Fruit fly (Drosophila melanogaster) whole organism, prepupa: Measurements from ENCODE around the gene Rlb1.
A peak's percentile ranks its signal among the peaks of the same experiment; 100 is the strongest.

ENCODE experiments used
- CG10631 ChIP-seq: fragments of 200-800 bp; sonication (Bioruptor generic); optimal IDR thresholded peaks from 2 replicates; lab custom pipeline; 2016; ENCODE audit warnings: missing biosample characterization, missing genetic modification characterization
- CG10669 ChIP-seq: fragments of 200-800 bp; sonication (Bioruptor generic); optimal IDR thresholded peaks from 3 replicates; lab custom pipeline; 2018; ENCODE audit warnings: missing biosample characterization, mild to moderate bottlenecking, missing genetic modification characterization, moderate library complexity
- CG15336 ChIP-seq: fragments of 200-800 bp; sonication (Bioruptor generic); IDR thresholded peaks from 2 replicates; pipeline ENCODE4 v1.3.6; 2022; ENCODE audit warnings: missing biosample characterization, missing genetic modification characterization
- CG1621 ChIP-seq: fragments of 200-800 bp; sonication (Bioruptor generic); optimal IDR thresholded peaks from 3 replicates; lab custom pipeline; 2018; ENCODE audit warnings: missing biosample characterization, mild to moderate bottlenecking, missing genetic modification characterization
- CG3032 ChIP-seq: fragments of 200-800 bp; optimal IDR thresholded peaks from 2 replicates; lab custom pipeline; 2019; ENCODE audit warnings: missing biosample characterization, mild to moderate bottlenecking, missing genetic modification characterization, moderate library complexity
- CG31627 ChIP-seq: fragments of 200-800 bp; sonication (Bioruptor generic); optimal IDR thresholded peaks from 3 replicates; lab custom pipeline; 2016; ENCODE audit warnings: missing biosample characterization, missing genetic modification characterization
- CG32006 ChIP-seq: fragments of 200-800 bp; sonication (Bioruptor generic); optimal IDR thresholded peaks from 3 replicates; lab custom pipeline; 2017; ENCODE audit warnings: missing biosample characterization, mild to moderate bottlenecking, missing genetic modification characterization
- CG34406 ChIP-seq: fragments of 200-800 bp; sonication (Bioruptor generic); optimal IDR thresholded peaks from 3 replicates; lab custom pipeline; 2016; ENCODE audit warnings: missing biosample characterization, missing genetic modification characterization
- CG4318 ChIP-seq: fragments of 200-800 bp; sonication (Bioruptor generic); optimal IDR thresholded peaks from 3 replicates; lab custom pipeline; 2017; ENCODE audit warnings: missing biosample characterization, mild to moderate bottlenecking, missing genetic modification characterization
- CG6276 ChIP-seq: fragments of 200-800 bp; sonication (Bioruptor generic); optimal IDR thresholded peaks from 2 replicates; lab custom pipeline; 2017; ENCODE audit warnings: missing biosample characterization, mild to moderate bottlenecking, missing genetic modification characterization
- CG6808 ChIP-seq: fragments of 200-800 bp; sonication (Bioruptor generic); optimal IDR thresholded peaks from 3 replicates; lab custom pipeline; 2017; ENCODE audit warnings: missing biosample characterization, missing genetic modification characterization, mild to moderate bottlenecking, moderate library complexity, missing genetic modification reagents
- CG7368 ChIP-seq: fragments of 200-800 bp; sonication (Bioruptor generic); optimal IDR thresholded peaks from 3 replicates; lab custom pipeline; 2016; ENCODE audit warnings: missing biosample characterization, missing genetic modification characterization
- CG8319 ChIP-seq: fragments of 200-800 bp; sonication (Bioruptor generic); optimal IDR thresholded peaks from 3 replicates; lab custom pipeline; 2016; ENCODE audit warnings: missing biosample characterization, missing genetic modification characterization
- CG8632 ChIP-seq: fragments of 200-800 bp; sonication (Bioruptor generic); optimal IDR thresholded peaks from 3 replicates; lab custom pipeline; 2016; ENCODE audit warnings: missing biosample characterization, missing genetic modification characterization
- Eip78C ChIP-seq: fragments of 200-800 bp; sonication (Bioruptor generic); peaks from one replicate; lab custom pipeline; 2016; ENCODE audit warnings: missing biosample characterization, missing genetic modification characterization
- Gug ChIP-seq: fragments of 200-800 bp; sonication (Bioruptor generic); IDR thresholded peaks from 2 replicates; pipeline ENCODE4 v1.3.6; 2022; ENCODE audit warnings: missing biosample characterization, missing genetic modification characterization
- Hr38 ChIP-seq: sonication (Bioruptor generic); optimal IDR thresholded peaks from 2 replicates; lab custom pipeline; 2016; ENCODE audit warnings: missing biosample characterization, missing genetic modification characterization
- Hr39 ChIP-seq: fragments of 200-800 bp; sonication (Bioruptor generic); optimal IDR thresholded peaks from 2 replicates; lab custom pipeline; 2016; ENCODE audit warnings: missing biosample characterization, missing genetic modification characterization
- Hr4 ChIP-seq: fragments of 200-800 bp; sonication (Bioruptor generic); optimal IDR thresholded peaks from 3 replicates; lab custom pipeline; 2016; ENCODE audit warnings: missing biosample characterization, missing genetic modification characterization
- OdsH ChIP-seq: fragments of 200-800 bp; sonication (Bioruptor generic); optimal IDR thresholded peaks from 3 replicates; lab custom pipeline; 2016; ENCODE audit warnings: missing biosample characterization, missing genetic modification characterization
- Sox102F ChIP-seq: fragments of 200-800 bp; sonication (Bioruptor generic); optimal IDR thresholded peaks from 2 replicates; lab custom pipeline; 2016; ENCODE audit warnings: missing biosample characterization, mild to moderate bottlenecking, missing genetic modification characterization
- Sox14 ChIP-seq: fragments of 200-800 bp; sonication (Bioruptor generic); optimal IDR thresholded peaks from 3 replicates; lab custom pipeline; 2016; ENCODE audit warnings: missing biosample characterization, missing genetic modification characterization
- Sox15 ChIP-seq: fragments of 200-800 bp; sonication (Bioruptor generic); optimal IDR thresholded peaks from 3 replicates; lab custom pipeline; 2016; ENCODE audit warnings: missing biosample characterization, missing genetic modification characterization
- achi ChIP-seq: fragments of 200-800 bp; sonication (Bioruptor generic); optimal IDR thresholded peaks from 3 replicates; lab custom pipeline; 2016; ENCODE audit warnings: missing biosample characterization, missing genetic modification characterization
- acj6 ChIP-seq: fragments of 200-800 bp; sonication (Bioruptor generic); optimal IDR thresholded peaks from 3 replicates; lab custom pipeline; 2016; ENCODE audit warnings: missing biosample characterization, missing genetic modification characterization
- cyc ChIP-seq: fragments of 200-800 bp; sonication (Bioruptor generic); optimal IDR thresholded peaks from 3 replicates; lab custom pipeline; 2016; ENCODE audit warnings: missing biosample characterization, missing genetic modification characterization
- dac ChIP-seq: fragments of 200-800 bp; sonication (Bioruptor generic); optimal IDR thresholded peaks from 2 replicates; lab custom pipeline; 2017; ENCODE audit warnings: missing biosample characterization, mild to moderate bottlenecking, missing genetic modification characterization
- dsx ChIP-seq: fragments of 200-800 bp; optimal IDR thresholded peaks from 3 replicates; lab custom pipeline; 2019; ENCODE audit warnings: missing biosample characterization, mild to moderate bottlenecking, missing genetic modification characterization, moderate library complexity; ENCODE audit not compliant: poor library complexity, severe bottlenecking
- eg ChIP-seq: fragments of 200-800 bp; sonication (Bioruptor generic); IDR thresholded peaks from 3 replicates; pipeline ENCODE4 v1.3.6; 2022; ENCODE audit warnings: missing biosample characterization, missing genetic modification characterization
- esn ChIP-seq: fragments of 200-800 bp; sonication (Bioruptor generic); optimal IDR thresholded peaks from 2 replicates; lab custom pipeline; 2016; ENCODE audit warnings: missing biosample characterization, mild to moderate bottlenecking, missing genetic modification characterization, moderate library complexity
- fd59A ChIP-seq: fragments of 200-800 bp; sonication (Bioruptor generic); optimal IDR thresholded peaks from 2 replicates; lab custom pipeline; 2017; ENCODE audit warnings: missing biosample characterization, mild to moderate bottlenecking, missing genetic modification characterization, missing genetic modification reagents
- fd85E ChIP-seq: fragments of 200-800 bp; sonication (Bioruptor generic); optimal IDR thresholded peaks from 3 replicates; lab custom pipeline; 2016; ENCODE audit warnings: missing biosample characterization, missing genetic modification characterization
- fkh ChIP-seq: fragments of 200-800 bp; sonication (Bioruptor generic); optimal IDR thresholded peaks from 3 replicates; lab custom pipeline; 2017; ENCODE audit warnings: missing biosample characterization, mild to moderate bottlenecking, missing genetic modification characterization, moderate library complexity
- lz ChIP-seq: fragments of 200-800 bp; sonication (Bioruptor generic); optimal IDR thresholded peaks from 3 replicates; lab custom pipeline; 2016; ENCODE audit warnings: missing biosample characterization, missing genetic modification characterization
- net ChIP-seq: fragments of 200-800 bp; sonication (Bioruptor generic); optimal IDR thresholded peaks from 3 replicates; lab custom pipeline; 2016; ENCODE audit warnings: missing biosample characterization, missing genetic modification characterization
- spab ChIP-seq: fragments of 200-800 bp; sonication (Bioruptor generic); optimal IDR thresholded peaks from 2 replicates; lab custom pipeline; 2017; ENCODE audit warnings: missing biosample characterization, mild to moderate bottlenecking, missing genetic modification characterization, missing genetic modification reagents
- ss ChIP-seq, 2 experiments: fragments of 200-800 bp; sonication (Bioruptor generic); optimal IDR thresholded peaks; 2 replicates in 1 of 2; 3 replicates in 1 of 2; lab custom pipeline; 2017 to 2018; ENCODE audit warnings: mild to moderate bottlenecking in 2 of 2, missing biosample characterization in 2 of 2, missing genetic modification characterization in 2 of 2, moderate library complexity in 1 of 2
- svp ChIP-seq: fragments of 200-800 bp; sonication (Bioruptor generic); peaks from one replicate; lab custom pipeline; 2016; ENCODE audit warnings: missing biosample characterization, missing genetic modification characterization
- topi ChIP-seq: fragments of 200-800 bp; sonication (Bioruptor generic); optimal IDR thresholded peaks from 3 replicates; lab custom pipeline; 2016; ENCODE audit warnings: missing biosample characterization, missing genetic modification characterization
- vri ChIP-seq: fragments of 200-800 bp; sonication (Bioruptor generic); optimal IDR thresholded peaks from 3 replicates; lab custom pipeline; 2016; ENCODE audit warnings: missing biosample characterization, mild to moderate bottlenecking, missing genetic modification characterization

Gene Rlb1

dm6 chr3R:9512193-9513051, 705 bp upstream of the Rlb1 start:
- TF ChIP-seq Eip78C (GFP tag; lab: Kevin White, UChicago) (peak; percentile 74), lz (no peak), dsx (GFP tag; lab: Kevin White, UChicago) (peak; percentile 45), CG1621 (tag; lab: Kevin White, UChicago) (peak; percentile 44), CG8632 (no peak), Hr39 (GFP tag; lab: Kevin White, UChicago) (no peak), Hr38 (no peak), dac (GFP tag; lab: Kevin White, UChicago) (no peak), ss (GFP tag; optimal IDR thresholded peaks at IDR 0.05; lab: Kevin White, UChicago) (peak in 1 of 2 experiments; percentile 1), Gug (GFP tag; lab: Robert Waterston, UW) (no peak), CG31627 (GFP tag; lab: Kevin White, UChicago) (no peak)

DNA sequence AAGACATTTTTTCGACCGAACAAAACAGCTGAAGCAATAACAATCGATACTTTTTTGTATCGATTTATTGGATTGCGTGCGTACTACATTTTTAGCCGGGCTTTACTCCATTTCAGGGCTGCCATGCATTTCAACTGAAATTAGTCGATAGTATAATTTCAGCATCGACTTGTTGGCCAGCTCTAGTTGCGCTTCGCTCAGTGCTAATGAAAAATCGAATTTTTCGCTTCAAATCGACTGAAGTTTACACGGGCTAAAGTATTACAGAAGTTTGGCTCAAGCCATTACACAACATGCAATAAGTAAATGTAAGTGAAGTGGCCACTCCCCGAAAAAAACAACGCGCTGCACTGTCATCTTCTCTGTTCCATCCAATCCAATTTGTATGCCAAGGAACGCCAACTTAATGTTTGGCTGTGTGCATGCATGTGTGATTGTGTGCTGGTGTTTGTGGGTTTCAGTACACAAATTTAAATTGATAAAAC, 2.8 kb downstream of the Rlb1 start, which contains the start of the genes mRpL47, CG8176 and Kdm3:
mRpL47 (minus strand) TSS at position 49 of the 485 bp plus-strand sequence.
CG8176 (plus strand) TSS at position 148 of the 485 bp plus-strand sequence.
Kdm3 (plus strand) TSS at position 148 of the 485 bp plus-strand sequence.
- TF ChIP-seq CG31627 (GFP tag; lab: Kevin White, UChicago) = peak; percentile 72
- peak; percentile 57 for TF ChIP-seq cyc (GFP tag; lab: Kevin White, UChicago)
- no peak for TF ChIP-seq CG32006 (GFP tag; lab: Kevin White, UChicago)
- peak; percentile 69 for TF ChIP-seq Sox14 (GFP tag; lab: Kevin White, UChicago)
- peak; percentile 0 for TF ChIP-seq Sox15 (GFP tag; lab: Kevin White, UChicago)
- peak; percentile 65 for TF ChIP-seq vri (GFP tag; lab: Kevin White, UChicago)
- TF ChIP-seq lz = peak; percentile 46
- no peak for TF ChIP-seq CG10669 (GFP tag; lab: Kevin White, UChicago)
- TF ChIP-seq CG3032 = peak; percentile 36
- peak; percentile 25 for TF ChIP-seq esn (GFP tag; lab: Kevin White, UChicago)
- TF ChIP-seq topi (GFP tag; lab: Kevin White, UChicago) = peak; percentile 28
- TF ChIP-seq Hr4 = no peak

DNA sequence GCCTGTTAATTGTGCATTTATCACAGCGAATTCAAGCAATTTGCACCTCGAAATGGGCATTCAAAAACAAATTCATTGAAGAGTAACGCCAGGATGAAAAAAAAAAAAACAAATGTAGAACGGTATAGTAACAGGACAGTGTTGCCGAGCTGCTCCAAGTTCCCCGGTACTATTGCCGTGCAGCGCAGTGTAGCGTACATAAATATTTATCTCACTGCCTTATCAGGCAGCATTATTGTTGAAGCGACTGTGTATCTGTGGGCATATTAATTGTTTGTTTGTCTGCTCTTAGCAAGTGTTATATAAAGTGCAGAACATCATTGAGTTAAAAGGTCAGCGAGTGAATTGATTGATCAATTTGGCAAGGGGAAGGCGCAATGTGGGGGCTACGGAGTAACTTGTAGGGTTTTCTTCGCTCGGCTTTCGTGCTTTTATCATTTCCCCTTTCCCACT, 3.3 kb downstream of the Rlb1 start:
- TF ChIP-seq OdsH (GFP tag; lab: Kevin White, UChicago) (no peak), svp (peak; percentile 74), spab (GFP tag; lab: Kevin White, UChicago) (no peak), fd85E (GFP tag; lab: Kevin White, UChicago) (no peak), acj6 (no peak), fkh (peak; percentile 84)

- TF ChIP-seq net (peak; percentile 88), eg (GFP tag; lab: Robert Waterston, UW) (peak; percentile 96), CG7368 (GFP tag; lab: Kevin White, UChicago) (no peak), CG6276 (GFP tag; lab: Kevin White, UChicago) (peak; percentile 90), lz (peak; percentile 85), CG4318 (GFP tag; lab: Kevin White, UChicago) (peak; percentile 68), fd59A (GFP tag; lab: Kevin White, UChicago) (peak; percentile 28), svp (peak; percentile 94), Gug (GFP tag; lab: Robert Waterston, UW) (peak; percentile 90), acj6 (peak; percentile 89), CG8632 (no peak), CG10631 (GFP tag; lab: Kevin White, UChicago) (no peak), Sox102F (GFP tag; lab: Kevin White, UChicago) (no peak), achi (GFP tag; lab: Kevin White, UChicago) (no peak), Sox15 (GFP tag; lab: Kevin White, UChicago) (peak; percentile 76), Eip78C (GFP tag; lab: Kevin White, UChicago) (peak; percentile 98), CG15336 (GFP tag; lab: Robert Waterston, UW) (peak; percentile 88), CG6808 (GFP tag; lab: Kevin White, UChicago) (no peak), vri (GFP tag; lab: Kevin White, UChicago) (peak; percentile 88), CG8319 (peak; percentile 85), CG34406 (peak; percentile 80), Hr4 (no peak)
These were observed 15.0 kb downstream of the Rlb1 start for dm6 chr3R:9527907-9528842.
